Worm (Caenorhabditis elegans) whole organism, late embryonic: ENCODE measurements around the gene fbxa-128.
A peak's percentile ranks its signal among the peaks of the same experiment; 100 is the strongest.

Source experiments
- C08G9.2 ChIP-seq: sonication (generic microtip); optimal IDR thresholded peaks from 2 replicates; lab custom pipeline; 2016; ENCODE audit warnings: mild to moderate bottlenecking, missing genetic modification characterization, moderate library complexity, missing compliant biosample characterization
- ahr-1 ChIP-seq: sonication (generic microtip); optimal IDR thresholded peaks from 2 replicates; lab custom pipeline; 2016; ENCODE audit warnings: missing genetic modification characterization, missing compliant biosample characterization
- ama-1 ChIP-seq: fragments of 150-350 bp; optimal IDR thresholded peaks from 2 replicates; lab custom pipeline; 2014
- ceh-48 ChIP-seq: sonication (generic microtip); optimal IDR thresholded peaks from 2 replicates; lab custom pipeline; 2016; ENCODE audit warnings: missing genetic modification characterization, inconsistent platforms, missing compliant biosample characterization
- elt-2 ChIP-seq: sonication (generic microtip); optimal IDR thresholded peaks from 2 replicates; lab custom pipeline; 2016; ENCODE audit warnings: missing genetic modification reagents, missing genetic modification characterization, missing compliant biosample characterization
- fkh-10 ChIP-seq: fragments of 150-350 bp; optimal IDR thresholded peaks from 2 replicates; lab custom pipeline; 2014; ENCODE audit warnings: missing biosample characterization, missing genetic modification reagents, missing genetic modification characterization
- madf-2 ChIP-seq: sonication (generic microtip); optimal IDR thresholded peaks from 2 replicates; lab custom pipeline; 2017; ENCODE audit warnings: missing genetic modification characterization, missing compliant biosample characterization
- nfya-1 ChIP-seq: sonication (generic microtip); optimal IDR thresholded peaks from 2 replicates; lab custom pipeline; 2017; ENCODE audit warnings: missing genetic modification characterization, mild to moderate bottlenecking, missing compliant biosample characterization, antibody characterized with exemption, moderate library complexity
- pag-3 ChIP-seq: sonication (generic microtip); optimal IDR thresholded peaks from 2 replicates; lab custom pipeline; 2016; ENCODE audit warnings: missing compliant biosample characterization, missing genetic modification characterization, borderline replicate concordance
- pat-9 ChIP-seq: fragments of 200-800 bp; sonication (Bioruptor generic); optimal IDR thresholded peaks from 2 replicates; lab custom pipeline; 2018; ENCODE audit warnings: mild to moderate bottlenecking, missing genetic modification characterization, moderate library complexity, missing compliant biosample characterization
- pha-4 ChIP-seq: fragments of 150-350 bp; optimal IDR thresholded peaks from 2 replicates; lab custom pipeline; 2018; ENCODE audit warnings: missing biosample characterization, missing genetic modification reagents, missing genetic modification characterization
- pqm-1 ChIP-seq: sonication (generic microtip); optimal IDR thresholded peaks from 2 replicates; lab custom pipeline; 2016; ENCODE audit warnings: missing genetic modification characterization, missing compliant biosample characterization
- rnt-1 ChIP-seq: sonication (generic microtip); optimal IDR thresholded peaks from 2 replicates; lab custom pipeline; 2016; ENCODE audit warnings: missing genetic modification characterization, missing compliant biosample characterization
- tbx-2 ChIP-seq: sonication (generic microtip); optimal IDR thresholded peaks from 2 replicates; lab custom pipeline; 2016; ENCODE audit warnings: missing genetic modification characterization, missing compliant biosample characterization

- TF ChIP-seq ama-1 (no peak), ceh-48 (tag; lab: Kevin White, UChicago) (no peak), elt-2 (tag; lab: Kevin White, UChicago) (no peak), fkh-10 (GFP tag; lab: Kevin White, UChicago) (no peak), pag-3 (tag; lab: Kevin White, UChicago) (no peak), pha-4 (no peak), nfya-1 (no peak), pat-9 (tag; lab: Kevin White, UChicago) (no peak), rnt-1 (tag; lab: Kevin White, UChicago) (no peak), tbx-2 (tag; lab: Kevin White, UChicago) (peak; percentile 42), ahr-1 (tag; lab: Kevin White, UChicago) (no peak), madf-2 (no peak), C08G9.2 (tag; lab: Kevin White, UChicago) (peak; percentile 41), pqm-1 (tag; lab: Kevin White, UChicago) (no peak)
These were observed 26.2 kb downstream of the fbxa-128 start for ce11 chrIII:11112718-11113117.
